Worm (Caenorhabditis elegans): ENCODE results near the gene dnj-14.

ce11 chrX:4718114-4718513, 6.6 kb upstream of the dnj-14 start:
- no peak for TF ChIP-seq hlh-30 (tag; optimal IDR thresholded peaks at IDR 0.05; ENCODE audit: insufficient read depth)
- TF ChIP-seq unc-62 (GFP tag; optimal IDR thresholded peaks at IDR 0.05 in 1 of 2): no peak
- TF ChIP-seq unc-62 (tag; optimal IDR thresholded peaks at IDR 0.05): no peak
- TF ChIP-seq F10B5.3 (tag; optimal IDR thresholded peaks at IDR 0.05): no peak
- TF ChIP-seq pha-4 (GFP tag; IDR thresholded peaks at IDR 0.05): no peak
- TF ChIP-seq pha-4 (tag; optimal IDR thresholded peaks at IDR 0.05): no peak
- no peak for TF ChIP-seq ZK546.5 (tag; optimal IDR thresholded peaks at IDR 0.05)
- TF ChIP-seq fkh-10 (GFP tag; optimal IDR thresholded peaks at IDR 0.05): peak; percentile 62
- TF ChIP-seq mdl-1 (tag; optimal IDR thresholded peaks at IDR 0.05): no peak
- TF ChIP-seq ama-1 (optimal IDR thresholded peaks at IDR 0.05): no peak
- no peak for TF ChIP-seq duxl-1 (tag; optimal IDR thresholded peaks at IDR 0.05; ENCODE audit: poor library complexity)
- no peak for TF ChIP-seq F37D6.2 (tag; optimal IDR thresholded peaks at IDR 0.05)
- no peak for TF ChIP-seq nhr-6 (tag; optimal IDR thresholded peaks at IDR 0.05)
- no peak for TF ChIP-seq rbr-2 (tag; optimal IDR thresholded peaks at IDR 0.05)
- no peak for TF ChIP-seq mxl-2 (GFP tag; conservative IDR thresholded peaks at IDR 0.05)

Measured in whole organism, L4 larva.